Worm (Caenorhabditis elegans): ENCODE data around the gene dpyd-1.

DNA sequence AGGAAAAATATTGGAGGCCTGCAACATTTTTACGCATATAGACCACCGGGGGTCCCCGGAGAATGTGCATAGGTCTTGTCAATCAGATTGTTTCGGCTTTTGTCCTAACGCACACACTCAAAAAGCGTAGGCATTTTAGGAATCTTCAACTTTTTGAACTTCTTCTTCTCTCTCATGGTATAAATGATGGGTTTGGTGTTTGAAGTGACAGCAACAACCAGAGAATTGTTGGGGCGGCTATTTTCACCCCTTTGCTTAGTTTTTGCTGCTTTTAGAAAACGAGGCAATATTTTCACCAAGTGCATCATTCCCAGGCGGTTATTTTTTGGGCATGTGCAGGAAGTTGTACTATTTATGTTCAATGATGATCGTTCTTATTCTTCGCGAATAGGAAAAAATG lies 16.0 kb upstream of the dpyd-1 start:
- TF ChIP-seq C34B4.2 (tag; optimal IDR thresholded peaks at IDR 0.05) (no peak), ztf-11 (tag; optimal IDR thresholded peaks at IDR 0.05) (no peak), isw-1 (GFP tag; IDR thresholded peaks at IDR 0.05) (no peak), lin-39 (tag; optimal IDR thresholded peaks at IDR 0.05) (no peak), ceh-82 (tag; optimal IDR thresholded peaks at IDR 0.05) (no peak), nhr-77 (tag; optimal IDR thresholded peaks at IDR 0.05) (no peak), nhr-20 (tag; optimal IDR thresholded peaks at IDR 0.05) (no peak), ama-1 (optimal IDR thresholded peaks at IDR 0.05) (no peak), nhr-28 (tag; optimal IDR thresholded peaks at IDR 0.05) (no peak), ces-1 (GFP tag; optimal IDR thresholded peaks at IDR 0.05) (no peak), unc-130 (tag; optimal IDR thresholded peaks at IDR 0.05) (no peak), ceh-90 (tag; optimal IDR thresholded peaks at IDR 0.05) (no peak), pax-3 (tag; optimal IDR thresholded peaks at IDR 0.05) (no peak)

All from whole organism, L1 larva.